Worm (Caenorhabditis elegans) whole organism, midembryonic: ENCODE results near the gene scd-1.

ENCODE experiments used
- flt-1 ChIP-seq: fragments of 200-800 bp; sonication (Bioruptor generic); IDR thresholded peaks from 2 replicates; pipeline ENCODE4 v1.3.6; 2022; ENCODE audit warnings: missing genetic modification characterization, missing compliant biosample characterization
- klf-2 ChIP-seq: fragments of 200-800 bp; sonication (Bioruptor generic); conservative IDR thresholded peaks from 2 replicates; pipeline ENCODE4 v1.3.6; 2022; ENCODE audit warnings: missing genetic modification reagents, missing genetic modification characterization, missing compliant biosample characterization
- tab-1 ChIP-seq: fragments of 200-800 bp; sonication (Bioruptor generic); IDR thresholded peaks from 2 replicates; pipeline ENCODE4 v1.3.6; 2022; ENCODE audit warnings: missing genetic modification characterization, missing compliant biosample characterization
- ztf-29 ChIP-seq: fragments of 200-800 bp; sonication (Bioruptor generic); IDR thresholded peaks from 2 replicates; pipeline ENCODE4 v1.3.6; 2022; ENCODE audit warnings: missing genetic modification reagents, missing genetic modification characterization, missing compliant biosample characterization

DNA sequence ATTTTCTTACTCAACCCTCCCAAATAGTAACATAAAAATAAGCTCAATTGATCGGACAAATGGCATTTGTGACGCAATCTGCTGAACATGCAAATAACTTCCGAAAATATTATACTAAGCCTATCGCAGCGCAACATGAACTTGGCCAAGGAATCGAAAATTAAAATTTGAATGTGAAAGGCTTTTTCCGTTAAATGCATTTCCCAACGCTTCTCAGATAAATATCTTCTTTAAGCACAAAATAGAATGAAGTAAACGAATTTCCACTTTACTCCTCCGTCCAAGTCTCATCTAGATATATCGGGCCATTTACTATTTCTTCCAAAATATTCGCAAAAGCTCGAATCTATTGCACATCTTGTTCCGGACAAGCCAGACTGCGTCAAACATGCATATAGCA lies 23.5 kb upstream of the scd-1 start:
- no peak for TF ChIP-seq flt-1 (GFP tag; lab: Robert Waterston, UW)
- TF ChIP-seq tab-1 (GFP tag; lab: Robert Waterston, UW) = no peak
- no peak for TF ChIP-seq ztf-29 (GFP tag; lab: Robert Waterston, UW)
- no peak for TF ChIP-seq klf-2 (GFP tag; lab: Robert Waterston, UW)
